Fruit fly (Drosophila melanogaster) whole organism, wandering third instar larva: ENCODE data around the gene CG3982.
A peak's percentile ranks its signal among the peaks of the same experiment; 100 is the strongest.

Source experiments
- Abd-B ChIP-seq: fragments of >200 bp; optimal IDR thresholded peaks from 2 replicates; lab custom pipeline; 2017; ENCODE audit warnings: missing biosample characterization, missing genetic modification characterization
- CG32264 ChIP-seq: fragments of 200-800 bp; sonication (Bioruptor generic); optimal IDR thresholded peaks from 2 replicates; lab custom pipeline; 2016; ENCODE audit warnings: missing biosample characterization, missing genetic modification characterization
- CG9705 ChIP-seq: fragments of 200-800 bp; sonication (Bioruptor generic); optimal IDR thresholded peaks from 2 replicates; lab custom pipeline; 2018; ENCODE audit warnings: missing biosample characterization, mild to moderate bottlenecking, missing genetic modification characterization
- CrebA ChIP-seq: fragments of 200-800 bp; sonication (Bioruptor generic); optimal IDR thresholded peaks from 2 replicates; lab custom pipeline; 2016; ENCODE audit warnings: missing biosample characterization, mild to moderate bottlenecking, missing genetic modification characterization, borderline replicate concordance
- Dfd ChIP-seq: fragments of >200 bp; optimal IDR thresholded peaks from 2 replicates; lab custom pipeline; 2017; ENCODE audit warnings: missing biosample characterization, missing genetic modification characterization
- Dif ChIP-seq: fragments of 200-275, 200-300 bp; sonication (Bioruptor generic); optimal IDR thresholded peaks from 2 replicates; lab custom pipeline; 2018; ENCODE audit warnings: missing biosample characterization, missing genetic modification characterization; ENCODE audit not compliant: partially characterized antibody
- GATAd ChIP-seq: sonication (Bioruptor generic); optimal IDR thresholded peaks from 2 replicates; lab custom pipeline; 2016; ENCODE audit warnings: missing biosample characterization, missing genetic modification characterization
- HLH106 ChIP-seq: fragments of 200-800 bp; optimal IDR thresholded peaks from 3 replicates; lab custom pipeline; 2019; ENCODE audit warnings: missing biosample characterization, mild to moderate bottlenecking, missing genetic modification characterization, moderate library complexity
- Hnf4 ChIP-seq: fragments of 200-800 bp; sonication (Bioruptor generic); optimal IDR thresholded peaks from 2 replicates; lab custom pipeline; 2016; ENCODE audit warnings: missing biosample characterization, mild to moderate bottlenecking, missing genetic modification characterization
- Hr78 ChIP-seq: fragments of >200 bp; optimal IDR thresholded peaks from 2 replicates; lab custom pipeline; 2017; ENCODE audit warnings: missing biosample characterization, missing genetic modification characterization
- Hr83 ChIP-seq: fragments of 200-300 bp; sonication (Bioruptor generic); optimal IDR thresholded peaks from 2 replicates; lab custom pipeline; 2016; ENCODE audit warnings: missing biosample characterization, mild to moderate bottlenecking, missing genetic modification characterization, moderate library complexity; ENCODE audit not compliant: poor library complexity, severe bottlenecking
- Jra ChIP-seq: sonication (Bioruptor generic); optimal IDR thresholded peaks from 2 replicates; lab custom pipeline; 2016; ENCODE audit warnings: missing biosample characterization, missing genetic modification characterization
- Mio ChIP-seq: sonication (Bioruptor generic); optimal IDR thresholded peaks from 2 replicates; lab custom pipeline; 2016; ENCODE audit warnings: missing biosample characterization, missing genetic modification characterization
- Myc ChIP-seq: fragments of >200 bp; optimal IDR thresholded peaks from 2 replicates; lab custom pipeline; 2017
- N ChIP-seq: fragments of >200 bp; optimal IDR thresholded peaks from 2 replicates; lab custom pipeline; 2018; ENCODE audit warnings: missing biosample characterization, missing external identifiers, missing genetic modification characterization
- OdsH ChIP-seq: fragments of 200-800 bp; sonication (Bioruptor generic); optimal IDR thresholded peaks from 2 replicates; lab custom pipeline; 2016; ENCODE audit warnings: missing biosample characterization, mild to moderate bottlenecking, missing genetic modification characterization
- Rel ChIP-seq, 2 experiments: fragments of 200-800 bp; sonication (Bioruptor generic) in 1 of 2; optimal IDR thresholded peaks; 2 replicates in 1 of 2; 3 replicates in 1 of 2; lab custom pipeline; 2016 to 2019; ENCODE audit warnings: mild to moderate bottlenecking in 2 of 2, missing biosample characterization in 2 of 2, missing genetic modification characterization in 2 of 2, moderate library complexity in 1 of 2
- Sp1 ChIP-seq: fragments of 200-800 bp; sonication (Bioruptor generic); optimal IDR thresholded peaks from 3 replicates; lab custom pipeline; 2019; ENCODE audit warnings: missing biosample characterization, mild to moderate bottlenecking, missing genetic modification characterization, moderate library complexity
- Vsx2 ChIP-seq: fragments of 200-300, 225-300 bp; sonication (Bioruptor generic); optimal IDR thresholded peaks from 2 replicates; lab custom pipeline; 2018; ENCODE audit warnings: missing biosample characterization, missing genetic modification characterization; ENCODE audit not compliant: partially characterized antibody
- br ChIP-seq: fragments of 200-800 bp; sonication (Bioruptor generic); optimal IDR thresholded peaks from 2 replicates; lab custom pipeline; 2016; ENCODE audit warnings: missing biosample characterization, missing genetic modification characterization
- brk ChIP-seq: fragments of 200-800 bp; sonication (Bioruptor generic); optimal IDR thresholded peaks from 2 replicates; lab custom pipeline; 2016; ENCODE audit warnings: missing biosample characterization, mild to moderate bottlenecking, missing genetic modification characterization
- dl ChIP-seq, 2 experiments: fragments of 175-275, 200-275 bp in 1 of 2; fragments of 200-275 bp in 1 of 2; sonication (Bioruptor generic); optimal IDR thresholded peaks; lab custom pipeline; 2018; ENCODE audit warnings: mild to moderate bottlenecking in 2 of 2, missing biosample characterization in 2 of 2, missing genetic modification characterization in 2 of 2, moderate library complexity in 2 of 2; ENCODE audit not compliant: partially characterized antibody in 2 of 2, insufficient read depth in 1 of 2
- dmrt93B ChIP-seq: fragments of 200-800 bp; sonication (Bioruptor generic); optimal IDR thresholded peaks from 2 replicates; lab custom pipeline; 2018; ENCODE audit warnings: missing biosample characterization, mild to moderate bottlenecking, missing genetic modification characterization
- dsf ChIP-seq: sonication (Bioruptor generic); optimal IDR thresholded peaks from 2 replicates; lab custom pipeline; 2016; ENCODE audit warnings: missing biosample characterization, missing genetic modification characterization, borderline replicate concordance
- ey ChIP-seq: fragments of 200-800 bp; sonication (Bioruptor generic); optimal IDR thresholded peaks from 2 replicates; lab custom pipeline; 2016; ENCODE audit warnings: missing biosample characterization, missing genetic modification characterization
- foxo ChIP-seq, 2 experiments: fragments of 200-800 bp; sonication (Bioruptor generic); optimal IDR thresholded peaks; 2 replicates in 1 of 2; 3 replicates in 1 of 2; lab custom pipeline; 2016 to 2017; ENCODE audit warnings: missing biosample characterization in 2 of 2, missing genetic modification characterization in 2 of 2
- fru ChIP-seq: fragments of 200-800 bp; sonication (Bioruptor generic); optimal IDR thresholded peaks from 3 replicates; lab custom pipeline; 2016; ENCODE audit warnings: missing biosample characterization, mild to moderate bottlenecking, missing genetic modification characterization
- h ChIP-seq: fragments of 200-800 bp; sonication (Bioruptor generic); optimal IDR thresholded peaks from 3 replicates; lab custom pipeline; 2016; ENCODE audit warnings: missing biosample characterization, mild to moderate bottlenecking, missing genetic modification characterization
- jim ChIP-seq: fragments of 175-275, 200-325 bp; sonication (Bioruptor generic); optimal IDR thresholded peaks from 2 replicates; lab custom pipeline; 2016; ENCODE audit warnings: missing biosample characterization, mild to moderate bottlenecking, missing genetic modification characterization
- lola ChIP-seq: fragments of >200 bp; optimal IDR thresholded peaks from 2 replicates; lab custom pipeline; 2017; ENCODE audit warnings: missing biosample characterization, missing genetic modification characterization
- pan ChIP-seq: fragments of >200 bp; optimal IDR thresholded peaks from 2 replicates; lab custom pipeline; 2017
- psq ChIP-seq: fragments of 200-800 bp; sonication (Bioruptor generic); optimal IDR thresholded peaks from 3 replicates; lab custom pipeline; 2017; ENCODE audit warnings: missing biosample characterization, mild to moderate bottlenecking, missing genetic modification characterization, moderate library complexity
- rgr ChIP-seq: fragments of 200-800 bp; sonication (Bioruptor generic); optimal IDR thresholded peaks from 3 replicates; lab custom pipeline; 2016; ENCODE audit warnings: missing biosample characterization, mild to moderate bottlenecking, missing genetic modification characterization
- sage ChIP-seq: fragments of 200-800 bp; sonication (Bioruptor generic); optimal IDR thresholded peaks from 2 replicates; lab custom pipeline; 2016; ENCODE audit warnings: missing biosample characterization, mild to moderate bottlenecking, missing genetic modification characterization
- sv ChIP-seq: fragments of 200-800 bp; sonication (Bioruptor generic); optimal IDR thresholded peaks from 3 replicates; lab custom pipeline; 2016; ENCODE audit warnings: missing biosample characterization, missing genetic modification characterization
- tai ChIP-seq: sonication (Bioruptor generic); optimal IDR thresholded peaks from 2 replicates; lab custom pipeline; 2016; ENCODE audit warnings: missing biosample characterization, missing genetic modification characterization
- usp ChIP-seq: fragments of >200 bp; optimal IDR thresholded peaks from 2 replicates; lab custom pipeline; 2017; ENCODE audit warnings: missing biosample characterization, missing genetic modification characterization
- woc ChIP-seq: sonication (Bioruptor generic); optimal IDR thresholded peaks from 2 replicates; lab custom pipeline; 2016; ENCODE audit warnings: missing biosample characterization, mild to moderate bottlenecking, missing genetic modification characterization

The CG3982 gene

dm6 chr3L:9398028-9398427, 19.2 kb downstream of the CG3982 start:
- TF ChIP-seq Dif (GFP tag; lab: Kevin White, UChicago): no peak
- peak; percentile 12 for TF ChIP-seq tai (GFP tag; lab: Kevin White, UChicago)
- TF ChIP-seq Rel (GFP tag; optimal IDR thresholded peaks at IDR 0.05; lab: Kevin White, UChicago): no peak
- TF ChIP-seq Rel (tag; optimal IDR thresholded peaks at IDR 0.05; lab: Kevin White, UChicago): peak; percentile 62
- peak; percentile 18 for TF ChIP-seq woc
- TF ChIP-seq, all 38 proteins: peak for 3

- no peak for TF ChIP-seq pan
- peak; percentile 23 for TF ChIP-seq brk
- TF ChIP-seq CG32264 (GFP tag; lab: Kevin White, UChicago): peak; percentile 46
- TF ChIP-seq Hnf4 (GFP tag; lab: Kevin White, UChicago): peak; percentile 40
- TF ChIP-seq br: peak; percentile 43
- TF ChIP-seq fru: peak; percentile 20
- TF ChIP-seq Mio (GFP tag; lab: Kevin White, UChicago): no peak
- peak; percentile 20 for TF ChIP-seq ey (GFP tag; lab: Kevin White, UChicago)
- TF ChIP-seq Hr78: no peak
- TF ChIP-seq Abd-B (GFP tag; lab: Kevin White, UChicago): no peak
- no peak for TF ChIP-seq lola (GFP tag; lab: Kevin White, UChicago)
- TF ChIP-seq woc: no peak
- no peak for TF ChIP-seq Myc (lab: Kevin White, UChicago)
- no peak for TF ChIP-seq usp (GFP tag; lab: Kevin White, UChicago)
- TF ChIP-seq sv (GFP tag; lab: Kevin White, UChicago): no peak
- TF ChIP-seq Rel (GFP tag; optimal IDR thresholded peaks at IDR 0.05; lab: Kevin White, UChicago): peak; percentile 19
- peak; percentile 84 for TF ChIP-seq Rel (tag; optimal IDR thresholded peaks at IDR 0.05; lab: Kevin White, UChicago)
- no peak for TF ChIP-seq CG9705
- no peak for TF ChIP-seq dl (GFP tag; optimal IDR thresholded peaks at IDR 0.05; lab: Kevin White, UChicago; ENCODE audit: insufficient read depth in 1 of 2, partially characterized antibody in 2 of 2)
- TF ChIP-seq OdsH (GFP tag; lab: Kevin White, UChicago): peak; percentile 55
- TF ChIP-seq Dfd (GFP tag; lab: Kevin White, UChicago): no peak
- peak; percentile 68 for TF ChIP-seq rgr (GFP tag; lab: Kevin White, UChicago)
- TF ChIP-seq h (GFP tag; lab: Kevin White, UChicago): peak; percentile 75
- TF ChIP-seq Jra: peak; percentile 38
- TF ChIP-seq jim (GFP tag; lab: Kevin White, UChicago): no peak
- TF ChIP-seq GATAd: peak; percentile 8
- no peak for TF ChIP-seq Vsx2
- TF ChIP-seq tai (GFP tag; lab: Kevin White, UChicago): peak; percentile 69
- no peak for TF ChIP-seq dmrt93B (GFP tag; lab: Kevin White, UChicago)
- no peak for TF ChIP-seq dsf (GFP tag; lab: Kevin White, UChicago)
- TF ChIP-seq HLH106 (tag; lab: Kevin White, UChicago): peak; percentile 11
- TF ChIP-seq psq: no peak
- no peak for TF ChIP-seq Dif (GFP tag; lab: Kevin White, UChicago)
- no peak for TF ChIP-seq CrebA (GFP tag; lab: Kevin White, UChicago)
- TF ChIP-seq Sp1 (GFP tag; lab: Kevin White, UChicago): peak; percentile 38
- peak in 1 of 2 experiments; percentile 51 for TF ChIP-seq foxo (GFP tag; optimal IDR thresholded peaks at IDR 0.05; lab: Kevin White, UChicago)
- TF ChIP-seq Hr83 (GFP tag; lab: Kevin White, UChicago): peak; percentile 97
- TF ChIP-seq N (GFP tag; lab: Kevin White, UChicago): no peak
- no peak for TF ChIP-seq sage
Observed at dm6 chr3L:9397156-9397555, 20.0 kb downstream of the CG3982 start.

- TF ChIP-seq brk (no peak), psq (peak; percentile 76), Rel (GFP tag; optimal IDR thresholded peaks at IDR 0.05; lab: Kevin White, UChicago) (no peak), Rel (tag; optimal IDR thresholded peaks at IDR 0.05; lab: Kevin White, UChicago) (no peak), Dfd (GFP tag; lab: Kevin White, UChicago) (peak; percentile 8)
Observed at dm6 chr3L:9396704-9397103, 20.5 kb downstream of the CG3982 start.
